Fruit fly (Drosophila melanogaster) whole organism, prepupa: ENCODE data around the gene CG43156.

Experiments used
- CG3032 ChIP-seq: fragments of 200-800 bp; optimal IDR thresholded peaks from 2 replicates; lab custom pipeline; 2019; ENCODE audit warnings: missing biosample characterization, mild to moderate bottlenecking, missing genetic modification characterization, moderate library complexity
- CG6854 ChIP-seq: fragments of 200-800 bp; sonication (Bioruptor generic); optimal IDR thresholded peaks from 2 replicates; lab custom pipeline; 2017; ENCODE audit warnings: missing biosample characterization, mild to moderate bottlenecking, missing genetic modification characterization
- Eip93F ChIP-seq: fragments of 200-800 bp; sonication (Bioruptor generic); optimal IDR thresholded peaks from 2 replicates; lab custom pipeline; 2016; ENCODE audit warnings: missing biosample characterization, mild to moderate bottlenecking, missing genetic modification characterization
- OdsH ChIP-seq: fragments of 200-800 bp; sonication (Bioruptor generic); optimal IDR thresholded peaks from 3 replicates; lab custom pipeline; 2016; ENCODE audit warnings: missing biosample characterization, missing genetic modification characterization

DNA sequence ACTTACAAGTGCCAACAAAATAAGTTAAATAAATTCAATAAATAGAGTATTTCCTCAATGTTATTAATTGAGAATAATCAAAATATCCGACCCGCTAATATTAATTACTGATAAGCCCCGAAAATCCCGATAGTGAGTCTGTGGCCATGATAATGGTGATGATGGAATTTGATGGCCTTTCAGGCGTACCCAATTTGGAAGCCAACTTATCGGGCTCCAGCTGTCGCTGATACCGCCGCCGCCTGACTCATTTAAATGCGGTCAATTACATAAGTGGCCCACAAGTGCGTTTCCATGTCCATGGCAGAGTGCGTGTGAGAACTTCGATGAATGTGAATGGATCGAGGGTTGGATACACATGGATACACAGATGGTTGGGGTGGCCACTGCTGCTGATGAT lies 22.5 kb downstream of the CG43156 start:
- TF ChIP-seq CG6854 (GFP tag; lab: Kevin White, UChicago) (no peak), CG3032 (no peak), Eip93F (no peak), OdsH (GFP tag; lab: Kevin White, UChicago) (no peak)
